Worm (Caenorhabditis elegans): Measurements from ENCODE around the gene K08E3.2.

- TF ChIP-seq nhr-28 (tag; optimal IDR thresholded peaks at IDR 0.05) (no peak), ztf-11 (tag; optimal IDR thresholded peaks at IDR 0.05) (no peak), sea-2 (GFP tag; optimal IDR thresholded peaks at IDR 0.05) (no peak), eor-1 (tag; optimal IDR thresholded peaks at IDR 0.05) (no peak), nhr-11 (tag; optimal IDR thresholded peaks at IDR 0.05) (no peak), lin-15B (tag; optimal IDR thresholded peaks at IDR 0.05) (no peak), egl-27 (tag; optimal IDR thresholded peaks at IDR 0.05) (no peak), aly-2 (tag; optimal IDR thresholded peaks at IDR 0.05) (no peak)
Measured at ce11 chrIII:13762046-13762445, 13.6 kb upstream of the K08E3.2 start, which contains the start of gene dbn-1.

All from whole organism, L3 larva.